Worm (Caenorhabditis elegans): Measurements from ENCODE around the gene B0304.2.

Gene B0304.2

DNA sequence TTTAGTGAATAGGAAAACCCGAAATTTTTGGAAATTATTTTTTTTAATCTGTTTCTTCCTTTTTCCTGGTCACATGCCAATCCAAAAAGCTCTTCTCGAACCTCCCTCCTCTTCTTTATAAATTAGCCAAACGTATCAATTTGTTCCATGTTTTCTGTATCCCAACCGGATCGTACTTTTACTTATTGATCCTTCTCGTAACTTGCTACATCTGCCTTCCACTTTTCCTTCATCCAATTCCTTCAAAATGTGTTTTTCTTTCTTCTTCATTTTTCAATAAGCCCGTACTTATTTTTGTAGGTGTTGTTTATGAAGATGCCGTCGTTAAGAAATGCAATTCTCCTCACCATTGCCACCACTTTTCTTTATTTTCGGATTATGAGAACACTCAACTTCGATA is 11.5 kb upstream of the B0304.2 start, which contains the start of gene cyp-23A1 (continued):
- no peak for TF ChIP-seq hlh-8 (tag; optimal IDR thresholded peaks at IDR 0.05)

DNA sequence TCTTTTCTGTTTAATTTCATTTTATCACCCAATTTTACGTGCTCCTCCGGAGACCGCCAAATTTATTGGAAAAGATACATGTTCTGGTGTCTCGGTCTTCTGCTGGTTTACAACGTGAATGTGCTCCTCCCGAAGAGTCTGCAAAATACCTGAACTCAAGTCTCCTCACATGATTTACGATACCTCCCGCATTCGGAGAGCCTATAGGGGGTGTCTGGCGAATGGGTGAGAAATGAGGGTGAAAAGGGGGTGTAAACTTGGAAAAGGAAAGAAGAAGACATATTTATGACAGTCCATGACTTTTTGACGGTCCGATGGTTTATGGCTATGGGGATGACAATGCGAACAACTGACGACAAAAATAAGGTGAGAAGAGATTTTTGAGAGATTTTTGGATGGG is 7.1 kb upstream of the B0304.2 start:
- no peak for TF ChIP-seq pax-1 (tag; optimal IDR thresholded peaks at IDR 0.05)
- TF ChIP-seq unc-55 (GFP tag; optimal IDR thresholded peaks at IDR 0.05): peak; percentile 36
- TF ChIP-seq ceh-34 (tag; optimal IDR thresholded peaks at IDR 0.05): peak; percentile 40
- TF ChIP-seq hlh-13 (GFP tag; optimal IDR thresholded peaks at IDR 0.05): no peak
- TF ChIP-seq pat-9 (tag; optimal IDR thresholded peaks at IDR 0.05): no peak
- no peak for TF ChIP-seq elt-4 (tag; optimal IDR thresholded peaks at IDR 0.05)
- TF ChIP-seq K02D7.2 (tag; optimal IDR thresholded peaks at IDR 0.05): no peak
- no peak for TF ChIP-seq zip-5 (tag; optimal IDR thresholded peaks at IDR 0.05)
- peak; percentile 53 for TF ChIP-seq ama-1 (optimal IDR thresholded peaks at IDR 0.05)
- no peak for TF ChIP-seq lin-11 (tag; optimal IDR thresholded peaks at IDR 0.05)
- no peak for TF ChIP-seq T23F11.4 (GFP tag; optimal IDR thresholded peaks at IDR 0.05)
- TF ChIP-seq nfya-1 (tag; optimal IDR thresholded peaks at IDR 0.05): no peak
- TF ChIP-seq rnt-1 (tag; optimal IDR thresholded peaks at IDR 0.05): peak; percentile 18

- TF ChIP-seq tbx-7 (tag; optimal IDR thresholded peaks at IDR 0.05) (no peak), nhr-232 (tag; optimal IDR thresholded peaks at IDR 0.05) (no peak), ceh-2 (tag; optimal IDR thresholded peaks at IDR 0.05) (no peak), elt-2 (tag; optimal IDR thresholded peaks at IDR 0.05) (no peak), K09A11.1 (tag; optimal IDR thresholded peaks at IDR 0.05; ENCODE audit: insufficient read depth) (no peak), unc-42 (tag; optimal IDR thresholded peaks at IDR 0.05) (no peak), fax-1 (tag; optimal IDR thresholded peaks at IDR 0.05) (no peak), odd-2 (tag; optimal IDR thresholded peaks at IDR 0.05) (no peak), sox-4 (tag; optimal IDR thresholded peaks at IDR 0.05) (no peak), T23F11.4 (GFP tag; optimal IDR thresholded peaks at IDR 0.05) (no peak), lin-11 (tag; optimal IDR thresholded peaks at IDR 0.05) (no peak), F13H6.1 (tag; optimal IDR thresholded peaks at IDR 0.05) (no peak), sdc-2 (tag; optimal IDR thresholded peaks at IDR 0.05) (no peak), syd-9 (tag; optimal IDR thresholded peaks at IDR 0.05) (no peak), hlh-13 (GFP tag; optimal IDR thresholded peaks at IDR 0.05) (no peak), ceh-45 (GFP tag; IDR thresholded peaks at IDR 0.05) (no peak), C08G9.2 (tag; optimal IDR thresholded peaks at IDR 0.05) (no peak)
Observed at ce11 chrII:4517254-4517653, 6.2 kb upstream of the B0304.2 start.

- TF ChIP-seq ceh-30 (tag; optimal IDR thresholded peaks at IDR 0.05) (no peak), nfya-1 (tag; optimal IDR thresholded peaks at IDR 0.05) (peak; percentile 73), ceh-18 (tag; optimal IDR thresholded peaks at IDR 0.05) (peak; percentile 67), rnt-1 (tag; optimal IDR thresholded peaks at IDR 0.05) (peak; percentile 60), unc-55 (GFP tag; optimal IDR thresholded peaks at IDR 0.05) (peak; percentile 95), F13H6.1 (tag; optimal IDR thresholded peaks at IDR 0.05) (no peak)
Observed at ce11 chrII:4518300-4518907, 5.0 kb upstream of the B0304.2 start, which contains the start of gene hlh-1. Gene hlh-1 (plus strand): TSS chrII:4518574.

- no peak for TF ChIP-seq sox-4 (tag; optimal IDR thresholded peaks at IDR 0.05)
- peak; percentile 41 for TF ChIP-seq ceh-18 (tag; optimal IDR thresholded peaks at IDR 0.05)
- no peak for TF ChIP-seq ref-2 (tag; optimal IDR thresholded peaks at IDR 0.05)
- no peak for TF ChIP-seq ahr-1 (tag; optimal IDR thresholded peaks at IDR 0.05)
- no peak for TF ChIP-seq nhr-11 (tag; optimal IDR thresholded peaks at IDR 0.05)
- no peak for TF ChIP-seq pha-2 (tag; optimal IDR thresholded peaks at IDR 0.05)
- TF ChIP-seq ztf-16 (tag; optimal IDR thresholded peaks at IDR 0.05): no peak
- TF ChIP-seq fkh-10 (GFP tag; optimal IDR thresholded peaks at IDR 0.05): no peak
- TF ChIP-seq tbx-7 (tag; optimal IDR thresholded peaks at IDR 0.05): no peak
- TF ChIP-seq che-1 (tag; optimal IDR thresholded peaks at IDR 0.05): no peak
- TF ChIP-seq hlh-30 (tag; optimal IDR thresholded peaks at IDR 0.05; ENCODE audit: insufficient read depth): no peak
- no peak for TF ChIP-seq unc-42 (tag; optimal IDR thresholded peaks at IDR 0.05)
- TF ChIP-seq pha-4 (tag; optimal IDR thresholded peaks at IDR 0.05): no peak
- peak; percentile 49 for TF ChIP-seq pat-9 (tag; optimal IDR thresholded peaks at IDR 0.05)
- TF ChIP-seq rnt-1 (tag; optimal IDR thresholded peaks at IDR 0.05): peak; percentile 55
- TF ChIP-seq ceh-34 (tag; optimal IDR thresholded peaks at IDR 0.05): peak; percentile 20
- TF ChIP-seq syd-9 (tag; optimal IDR thresholded peaks at IDR 0.05): no peak
- TF ChIP-seq madf-2 (tag; optimal IDR thresholded peaks at IDR 0.05): no peak
- TF ChIP-seq ceh-48 (tag; optimal IDR thresholded peaks at IDR 0.05): no peak
- no peak for TF ChIP-seq nhr-232 (tag; optimal IDR thresholded peaks at IDR 0.05)
- peak; percentile 36 for TF ChIP-seq unc-55 (GFP tag; optimal IDR thresholded peaks at IDR 0.05)
- TF ChIP-seq unc-3 (GFP tag; conservative IDR thresholded peaks at IDR 0.05): no peak
- TF ChIP-seq unc-3 (tag; optimal IDR thresholded peaks at IDR 0.05): no peak
Observed at ce11 chrII:4519976-4520594, 3.3 kb upstream of the B0304.2 start.
